Worm (Caenorhabditis elegans): ENCODE results near the gene dlc-1.
A peak's percentile ranks its signal among the peaks of the same experiment; 100 is the strongest.

Gene dlc-1

DNA sequence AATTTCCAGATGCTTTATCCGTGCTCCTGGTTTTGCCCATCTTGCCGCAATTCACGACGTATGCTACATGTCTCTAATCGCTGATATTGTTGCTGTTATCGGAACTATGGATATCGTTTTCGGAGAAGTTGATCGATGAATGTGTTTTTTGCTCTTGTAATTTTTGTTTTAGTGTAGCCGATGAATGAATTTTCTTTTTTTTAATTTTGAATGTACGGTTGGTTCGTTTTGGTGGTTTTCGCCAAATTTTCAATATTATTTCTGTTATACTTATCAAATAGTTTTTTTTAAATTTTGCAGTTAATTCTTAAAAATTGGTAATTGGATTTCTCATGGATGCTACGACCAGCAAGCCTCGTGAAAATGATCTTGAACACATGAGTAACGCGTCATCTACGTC, 3.4 kb upstream of the dlc-1 start, which contains the start of gene T26A5.2:
TSS of gene T26A5.2 (plus strand) at position 301 of the 400 bp plus-strand sequence.
- no peak for TF ChIP-seq rnt-1 (tag; optimal IDR thresholded peaks at IDR 0.05)
- TF ChIP-seq eyg-1 (tag; optimal IDR thresholded peaks at IDR 0.05): no peak
- no peak for TF ChIP-seq sdc-2 (tag; optimal IDR thresholded peaks at IDR 0.05)
- TF ChIP-seq ceh-31 (tag; optimal IDR thresholded peaks at IDR 0.05): no peak
- no peak for TF ChIP-seq npax-4 (tag; optimal IDR thresholded peaks at IDR 0.05)
- TF ChIP-seq ets-4 (tag; optimal IDR thresholded peaks at IDR 0.05): no peak
- TF ChIP-seq zip-5 (tag; optimal IDR thresholded peaks at IDR 0.05): no peak
- TF ChIP-seq ceh-48 (tag; optimal IDR thresholded peaks at IDR 0.05): no peak
- no peak for TF ChIP-seq fkh-10 (GFP tag; optimal IDR thresholded peaks at IDR 0.05)
- TF ChIP-seq fax-1 (tag; optimal IDR thresholded peaks at IDR 0.05): no peak
- TF ChIP-seq nfya-1 (tag; optimal IDR thresholded peaks at IDR 0.05): no peak
- TF ChIP-seq ceh-6 (GFP tag; optimal IDR thresholded peaks at IDR 0.05): no peak
- no peak for TF ChIP-seq C08G9.2 (tag; optimal IDR thresholded peaks at IDR 0.05)
- no peak for TF ChIP-seq ceh-2 (tag; optimal IDR thresholded peaks at IDR 0.05)
- no peak for TF ChIP-seq lim-6 (tag; optimal IDR thresholded peaks at IDR 0.05)

DNA sequence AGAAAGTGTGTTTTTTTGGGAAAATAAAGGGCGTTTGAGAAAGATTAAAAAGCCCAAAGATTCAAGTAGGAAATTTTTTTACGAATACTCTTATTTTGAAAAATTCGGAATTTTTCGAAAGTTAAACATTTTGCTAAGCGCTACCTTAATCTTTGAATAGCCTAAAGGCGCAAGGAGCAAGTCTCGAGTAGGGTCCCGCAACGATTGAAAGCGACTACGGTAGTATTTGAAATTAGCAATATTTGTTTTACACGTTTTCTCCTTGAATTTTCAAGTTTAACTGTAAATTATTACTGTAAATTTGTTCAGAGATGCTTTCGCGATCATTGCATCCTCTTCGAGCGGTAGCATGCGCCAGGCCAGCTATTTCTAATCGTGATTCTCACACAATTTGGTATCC, 1.3 kb upstream of the dlc-1 start, which contains the start of gene nduf-2.2:
TSS of gene nduf-2.2 (plus strand) at position 310 of the 400 bp plus-strand sequence.
- TF ChIP-seq hlh-15 (tag; optimal IDR thresholded peaks at IDR 0.05): no peak
- TF ChIP-seq nfya-1 (tag; optimal IDR thresholded peaks at IDR 0.05): no peak
- TF ChIP-seq gmeb-2 (tag; optimal IDR thresholded peaks at IDR 0.05): no peak
- no peak for TF ChIP-seq unc-55 (GFP tag; optimal IDR thresholded peaks at IDR 0.05)
- no peak for TF ChIP-seq pros-1 (tag; optimal IDR thresholded peaks at IDR 0.05)
- TF ChIP-seq ceh-19 (GFP tag; optimal IDR thresholded peaks at IDR 0.05): no peak
- no peak for TF ChIP-seq ceh-18 (tag; optimal IDR thresholded peaks at IDR 0.05)
- TF ChIP-seq hlh-30 (tag; optimal IDR thresholded peaks at IDR 0.05; ENCODE audit: insufficient read depth): no peak
- TF ChIP-seq madf-2 (tag; optimal IDR thresholded peaks at IDR 0.05): no peak
- TF ChIP-seq pha-2 (tag; optimal IDR thresholded peaks at IDR 0.05): no peak
- no peak for TF ChIP-seq tbx-7 (tag; optimal IDR thresholded peaks at IDR 0.05)
- no peak for TF ChIP-seq ceh-24 (tag; optimal IDR thresholded peaks at IDR 0.05)
- no peak for TF ChIP-seq che-1 (tag; optimal IDR thresholded peaks at IDR 0.05)
- no peak for TF ChIP-seq mec-3 (tag; optimal IDR thresholded peaks at IDR 0.05; ENCODE audit: borderline replicate concordance)
- no peak for TF ChIP-seq unc-42 (tag; optimal IDR thresholded peaks at IDR 0.05)

DNA sequence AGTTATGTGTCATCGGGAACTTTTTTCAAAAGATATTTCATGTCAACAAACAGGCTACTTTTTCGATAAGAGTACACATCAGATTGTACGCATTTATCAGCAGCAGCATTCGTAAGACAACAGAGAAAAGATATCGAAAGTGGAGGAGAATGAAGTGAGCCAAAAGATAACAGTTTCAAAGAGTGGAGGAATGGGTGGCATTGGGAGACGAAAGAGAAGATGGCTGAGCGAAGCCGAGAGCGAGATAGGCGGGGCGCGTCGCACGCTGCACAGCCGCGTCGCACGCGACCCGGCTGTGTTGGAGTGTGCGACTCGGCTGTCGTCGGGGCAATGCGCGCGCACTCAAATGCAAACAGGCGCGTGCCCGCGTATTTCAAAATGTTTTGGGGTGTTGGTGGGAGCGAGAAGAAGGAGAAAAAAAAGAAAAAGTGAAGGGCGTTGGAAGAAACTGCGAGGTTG, 563 bp upstream of the dlc-1 start:
- TF ChIP-seq rnt-1 (tag; optimal IDR thresholded peaks at IDR 0.05) (peak; percentile 31), pha-4 (tag; optimal IDR thresholded peaks at IDR 0.05) (no peak), C08G9.2 (tag; optimal IDR thresholded peaks at IDR 0.05) (peak; percentile 18), ceh-14 (tag; optimal IDR thresholded peaks at IDR 0.05) (peak; percentile 24), ceh-30 (tag; optimal IDR thresholded peaks at IDR 0.05) (no peak), tbx-2 (tag; optimal IDR thresholded peaks at IDR 0.05) (peak; percentile 74), elt-2 (tag; optimal IDR thresholded peaks at IDR 0.05) (peak; percentile 98), unc-42 (tag; optimal IDR thresholded peaks at IDR 0.05) (no peak), ceh-31 (tag; optimal IDR thresholded peaks at IDR 0.05) (peak; percentile 75), ceh-19 (GFP tag; optimal IDR thresholded peaks at IDR 0.05) (no peak), mec-3 (tag; optimal IDR thresholded peaks at IDR 0.05; ENCODE audit: borderline replicate concordance) (no peak), gmeb-2 (tag; optimal IDR thresholded peaks at IDR 0.05) (no peak), F13H6.1 (tag; optimal IDR thresholded peaks at IDR 0.05) (peak; percentile 5), nfya-1 (tag; optimal IDR thresholded peaks at IDR 0.05) (peak; percentile 90), dmd-4 (tag; optimal IDR thresholded peaks at IDR 0.05; ENCODE audit: borderline replicate concordance) (no peak), ceh-34 (tag; optimal IDR thresholded peaks at IDR 0.05) (peak; percentile 39), C38D4.7 (GFP tag; optimal IDR thresholded peaks at IDR 0.05) (no peak), ceh-18 (tag; optimal IDR thresholded peaks at IDR 0.05) (peak; percentile 83), dve-1 (tag; optimal IDR thresholded peaks at IDR 0.05) (peak; percentile 14), hlh-13 (GFP tag; optimal IDR thresholded peaks at IDR 0.05) (no peak), madf-2 (tag; optimal IDR thresholded peaks at IDR 0.05) (no peak), elt-4 (tag; optimal IDR thresholded peaks at IDR 0.05) (no peak), pqm-1 (tag; optimal IDR thresholded peaks at IDR 0.05) (peak; percentile 5), K09A11.1 (tag; optimal IDR thresholded peaks at IDR 0.05; ENCODE audit: insufficient read depth) (no peak), hlh-15 (tag; optimal IDR thresholded peaks at IDR 0.05) (no peak), pros-1 (tag; optimal IDR thresholded peaks at IDR 0.05) (peak; percentile 71), ets-4 (tag; optimal IDR thresholded peaks at IDR 0.05) (peak; percentile 78), tbx-7 (tag; optimal IDR thresholded peaks at IDR 0.05) (no peak), ref-2 (tag; optimal IDR thresholded peaks at IDR 0.05) (peak; percentile 28), syd-9 (tag; optimal IDR thresholded peaks at IDR 0.05) (no peak), pat-9 (tag; optimal IDR thresholded peaks at IDR 0.05) (peak; percentile 15), hlh-8 (tag; optimal IDR thresholded peaks at IDR 0.05) (peak; percentile 15), lim-6 (tag; optimal IDR thresholded peaks at IDR 0.05) (no peak)

Measured in whole organism, late embryonic.